Worm (Caenorhabditis elegans) whole organism, late embryonic: ENCODE measurements around the gene F15A8.1.

ENCODE experiments used
- ama-1 ChIP-seq: fragments of 150-350 bp; optimal IDR thresholded peaks from 2 replicates; lab custom pipeline; 2014
- ceh-19 ChIP-seq: fragments of 200-800 bp; sonication (Bioruptor generic); optimal IDR thresholded peaks from 2 replicates; lab custom pipeline; 2018; ENCODE audit warnings: mild to moderate bottlenecking, missing genetic modification characterization, missing compliant biosample characterization
- fkh-10 ChIP-seq: fragments of 150-350 bp; optimal IDR thresholded peaks from 2 replicates; lab custom pipeline; 2014; ENCODE audit warnings: missing biosample characterization, missing genetic modification reagents, missing genetic modification characterization

DNA sequence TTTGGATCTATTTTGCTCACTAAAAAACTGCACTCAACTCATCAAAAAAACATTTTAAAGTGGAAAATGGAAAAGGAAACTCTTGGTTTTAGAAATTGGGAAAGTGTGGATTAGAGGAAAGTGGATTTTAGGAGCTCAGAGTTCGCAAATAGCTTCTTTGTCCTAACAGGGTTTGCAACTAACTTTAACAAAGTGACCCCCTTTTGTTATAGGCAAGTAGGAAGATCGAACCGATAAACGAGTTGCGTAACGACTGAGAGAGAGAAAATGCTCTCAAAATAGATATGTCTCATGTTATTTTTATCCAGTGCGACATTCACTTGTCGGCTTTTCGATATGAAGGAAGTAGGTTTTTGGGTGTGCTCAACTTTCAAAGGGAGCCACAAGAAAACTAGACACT lies 14.2 kb upstream of the F15A8.1 start:
- TF ChIP-seq fkh-10 (GFP tag; lab: Kevin White, UChicago): no peak
- no peak for TF ChIP-seq ama-1 (lab: Kevin White, UChicago)
- TF ChIP-seq ceh-19 (GFP tag; lab: Kevin White, UChicago): no peak
